Fruit fly (Drosophila melanogaster): ENCODE measurements around the gene Taf10b.

The Taf10b gene

dm6 chr2L:2767627-2768026 is at the start of gene Taf10b, which contains the start of gene Taf10:
TSS of gene Taf10b (minus strand) at chr2L:2767845.
TSS of gene Taf10 (plus strand) at chr2L:2767890.
- TF ChIP-seq brk (GFP tag; optimal IDR thresholded peaks at IDR 0.05) (no peak), Hr83 (GFP tag; optimal IDR thresholded peaks at IDR 0.05; ENCODE audit: poor library complexity, severe bottlenecking) (peak; percentile 2), h (GFP tag; optimal IDR thresholded peaks at IDR 0.05) (peak; percentile 4), woc (GFP tag; optimal IDR thresholded peaks at IDR 0.05) (no peak), Dif (GFP tag; optimal IDR thresholded peaks at IDR 0.05; ENCODE audit: partially characterized antibody) (no peak), Dfd (GFP tag; optimal IDR thresholded peaks at IDR 0.05) (no peak), Rel (GFP tag; optimal IDR thresholded peaks at IDR 0.05) (no peak), Rel (tag; optimal IDR thresholded peaks at IDR 0.05) (peak; percentile 41), Myc (optimal IDR thresholded peaks at IDR 0.05) (no peak), sv (GFP tag; optimal IDR thresholded peaks at IDR 0.05) (no peak), Hr78 (GFP tag; optimal IDR thresholded peaks at IDR 0.05) (no peak), br (GFP tag; optimal IDR thresholded peaks at IDR 0.05) (no peak), psq (GFP tag; optimal IDR thresholded peaks at IDR 0.05) (no peak), CG32264 (GFP tag; optimal IDR thresholded peaks at IDR 0.05) (no peak), lola (GFP tag; optimal IDR thresholded peaks at IDR 0.05) (no peak), rgr (GFP tag; optimal IDR thresholded peaks at IDR 0.05) (peak; percentile 31), dmrt93B (GFP tag; optimal IDR thresholded peaks at IDR 0.05) (no peak), Sp1 (GFP tag; optimal IDR thresholded peaks at IDR 0.05) (peak; percentile 18), Abd-B (GFP tag; optimal IDR thresholded peaks at IDR 0.05) (no peak)

dm6 chr2L:2815673-2816072 is 48.0 kb upstream of the Taf10b start, which contains the start of gene G6P:
TSS of gene G6P (minus strand) at chr2L:2815760.
- no peak for TF ChIP-seq CrebA (GFP tag; optimal IDR thresholded peaks at IDR 0.05; ENCODE audit: borderline replicate concordance)
- no peak for TF ChIP-seq dsf (GFP tag; optimal IDR thresholded peaks at IDR 0.05; ENCODE audit: borderline replicate concordance)
- no peak for TF ChIP-seq fru (GFP tag; optimal IDR thresholded peaks at IDR 0.05)
- TF ChIP-seq Rel (GFP tag; optimal IDR thresholded peaks at IDR 0.05), result no peak
- TF ChIP-seq Rel (tag; optimal IDR thresholded peaks at IDR 0.05), result no peak
- no peak for TF ChIP-seq HLH106 (tag; optimal IDR thresholded peaks at IDR 0.05)
- TF ChIP-seq lola (GFP tag; optimal IDR thresholded peaks at IDR 0.05), result no peak
- TF ChIP-seq GATAd (GFP tag; optimal IDR thresholded peaks at IDR 0.05), result no peak
- no peak for TF ChIP-seq Hr83 (GFP tag; optimal IDR thresholded peaks at IDR 0.05; ENCODE audit: poor library complexity, severe bottlenecking)
- TF ChIP-seq Dif (GFP tag; optimal IDR thresholded peaks at IDR 0.05; ENCODE audit: partially characterized antibody), result no peak
- TF ChIP-seq br (GFP tag; optimal IDR thresholded peaks at IDR 0.05), result no peak
- no peak for TF ChIP-seq jim (GFP tag; optimal IDR thresholded peaks at IDR 0.05)

- peak; percentile 62 for TF ChIP-seq Myc (optimal IDR thresholded peaks at IDR 0.05)
- no peak for TF ChIP-seq CG9705 (GFP tag; optimal IDR thresholded peaks at IDR 0.05)
- TF ChIP-seq sv (GFP tag; optimal IDR thresholded peaks at IDR 0.05), result no peak
- no peak for TF ChIP-seq psq (GFP tag; optimal IDR thresholded peaks at IDR 0.05)
- TF ChIP-seq Rel (GFP tag; optimal IDR thresholded peaks at IDR 0.05), result no peak
- no peak for TF ChIP-seq Rel (tag; optimal IDR thresholded peaks at IDR 0.05)
- no peak for TF ChIP-seq Dif (GFP tag; optimal IDR thresholded peaks at IDR 0.05; ENCODE audit: partially characterized antibody)
- no peak for TF ChIP-seq Hr83 (GFP tag; optimal IDR thresholded peaks at IDR 0.05; ENCODE audit: poor library complexity, severe bottlenecking)
Measured at dm6 chr2L:2812137-2812536, 44.5 kb upstream of the Taf10b start, which contains the start of gene CG2964. TSS of gene CG2964 (plus strand) at chr2L:2812437.

dm6 chr2L:2810831-2811230 is 43.2 kb upstream of the Taf10b start:
- TF ChIP-seq Hnf4 (GFP tag; optimal IDR thresholded peaks at IDR 0.05), result no peak
- no peak for TF ChIP-seq Rel (GFP tag; optimal IDR thresholded peaks at IDR 0.05)
- peak; percentile 77 for TF ChIP-seq Rel (tag; optimal IDR thresholded peaks at IDR 0.05)
- TF ChIP-seq CrebA (GFP tag; optimal IDR thresholded peaks at IDR 0.05; ENCODE audit: borderline replicate concordance), result peak; percentile 13
- TF ChIP-seq Mio (GFP tag; optimal IDR thresholded peaks at IDR 0.05), result no peak

dm6 chr2L:2808038-2808699 is 40.5 kb upstream of the Taf10b start:
- TF ChIP-seq CrebA (GFP tag; optimal IDR thresholded peaks at IDR 0.05; ENCODE audit: borderline replicate concordance), result peak; percentile 3
- TF ChIP-seq Sp1 (GFP tag; optimal IDR thresholded peaks at IDR 0.05), result peak; percentile 12
- TF ChIP-seq psq (GFP tag; optimal IDR thresholded peaks at IDR 0.05), result no peak
- TF ChIP-seq br (GFP tag; optimal IDR thresholded peaks at IDR 0.05), result peak; percentile 1

- TF ChIP-seq Myc (optimal IDR thresholded peaks at IDR 0.05) (no peak), foxo (GFP tag; optimal IDR thresholded peaks at IDR 0.05) (no peak), CG9705 (GFP tag; optimal IDR thresholded peaks at IDR 0.05) (no peak), CrebA (GFP tag; optimal IDR thresholded peaks at IDR 0.05; ENCODE audit: borderline replicate concordance) (no peak), Hr78 (GFP tag; optimal IDR thresholded peaks at IDR 0.05) (no peak), OdsH (GFP tag; optimal IDR thresholded peaks at IDR 0.05) (no peak), brk (GFP tag; optimal IDR thresholded peaks at IDR 0.05) (no peak), fru (GFP tag; optimal IDR thresholded peaks at IDR 0.05) (no peak), psq (GFP tag; optimal IDR thresholded peaks at IDR 0.05) (no peak), tai (GFP tag; optimal IDR thresholded peaks at IDR 0.05) (no peak), Jra (GFP tag; optimal IDR thresholded peaks at IDR 0.05) (no peak), Mio (GFP tag; optimal IDR thresholded peaks at IDR 0.05) (no peak), N (GFP tag; optimal IDR thresholded peaks at IDR 0.05) (no peak), CG32264 (GFP tag; optimal IDR thresholded peaks at IDR 0.05) (no peak), dmrt93B (GFP tag; optimal IDR thresholded peaks at IDR 0.05) (no peak), Hr83 (GFP tag; optimal IDR thresholded peaks at IDR 0.05; ENCODE audit: poor library complexity, severe bottlenecking) (no peak), Vsx2 (GFP tag; optimal IDR thresholded peaks at IDR 0.05; ENCODE audit: partially characterized antibody) (no peak), HLH106 (tag; optimal IDR thresholded peaks at IDR 0.05) (no peak), usp (GFP tag; optimal IDR thresholded peaks at IDR 0.05) (no peak), br (GFP tag; optimal IDR thresholded peaks at IDR 0.05) (no peak)
Measured at dm6 chr2L:2807597-2807996, 40.0 kb upstream of the Taf10b start.
